Fruit fly (Drosophila melanogaster) whole organism, pupa: Measurements from ENCODE around the gene CG34299.

Source experiments
- CG10348 ChIP-seq: fragments of 200-800 bp; sonication (Bioruptor generic); IDR thresholded peaks from 2 replicates; pipeline ENCODE4 v1.3.6; 2022; ENCODE audit warnings: missing biosample characterization, missing genetic modification characterization
- CG14655 ChIP-seq: fragments of 200-800 bp; sonication (Bioruptor generic); optimal IDR thresholded peaks from 3 replicates; lab custom pipeline; 2017; ENCODE audit warnings: mild to moderate bottlenecking, missing biosample characterization, missing genetic modification reagents, missing genetic modification characterization
- CG32121 ChIP-seq: fragments of 200-800 bp; sonication (Bioruptor generic); IDR thresholded peaks from 2 replicates; pipeline ENCODE4 v1.3.6; 2022; ENCODE audit warnings: missing biosample characterization, missing genetic modification characterization
- D1 ChIP-seq: fragments of 200-800 bp; sonication (Bioruptor generic); optimal IDR thresholded peaks from 2 replicates; lab custom pipeline; 2018; ENCODE audit warnings: missing biosample characterization, mild to moderate bottlenecking, missing genetic modification characterization, moderate library complexity
- fd96Ca ChIP-seq: fragments of 200-800 bp; sonication (Bioruptor generic); IDR thresholded peaks from 3 replicates; pipeline ENCODE4 v1.3.6; 2022; ENCODE audit warnings: missing biosample characterization, missing genetic modification characterization

dm6 chr3R:30255255-30256121 is 6.1 kb downstream of the CG34299 start:
- peak; percentile 46; the same call in 1 of the 2 replicates for TF ChIP-seq CG10348 (GFP tag; lab: Robert Waterston, UW)
- peak; percentile 91 for TF ChIP-seq D1 (tag; lab: Kevin White, UChicago)
- peak; percentile 90 for TF ChIP-seq CG32121 (GFP tag; lab: Robert Waterston, UW)
- peak; percentile 95 for TF ChIP-seq CG14655 (GFP tag; lab: Kevin White, UChicago)
- TF ChIP-seq fd96Ca (GFP tag; lab: Robert Waterston, UW): peak; percentile 96
